Worm (Caenorhabditis elegans): ENCODE measurements around the gene srv-4.

- TF ChIP-seq hlh-30 (tag; optimal IDR thresholded peaks at IDR 0.05; ENCODE audit: insufficient read depth) (no peak), lin-38 (GFP tag; IDR thresholded peaks at IDR 0.05) (no peak), aha-1 (tag) (no peak), zip-2 (tag; optimal IDR thresholded peaks at IDR 0.05) (no peak), nhr-11 (tag; optimal IDR thresholded peaks at IDR 0.05) (no peak), hmg-1.1 (GFP tag; IDR thresholded peaks at IDR 0.05) (no peak), fos-1 (tag; optimal IDR thresholded peaks at IDR 0.05) (no peak), ceh-32 (tag; optimal IDR thresholded peaks at IDR 0.05; ENCODE audit: poor library complexity) (no peak), dmd-9 (GFP tag; IDR thresholded peaks at IDR 0.05) (0 out of 2 replicates have a peak, but pooled peaks have one; percentile 32)
These were observed 13.0 kb upstream of the srv-4 start, which contains the start of gene lgc-22 for ce11 chrIV:4301202-4301601.
